Fruit fly (Drosophila melanogaster): ENCODE measurements around the gene CG12289.
A peak's percentile ranks its signal among the peaks of the same experiment; 100 is the strongest.

CG12289 gene

dm6 chr3L:11458370-11458769, at the start of gene CG12289, which contains the start of gene CG7551:
Gene CG12289, minus strand, starts transcription at chr3L:11458470.
Gene CG7551, plus strand, starts transcription at chr3L:11458490.
- TF ChIP-seq CG12768 (GFP tag; optimal IDR thresholded peaks at IDR 0.05) (no peak), pad (GFP tag; optimal IDR thresholded peaks at IDR 0.05) (no peak), tj (GFP tag; optimal IDR thresholded peaks at IDR 0.05) (no peak), cic (GFP tag; optimal IDR thresholded peaks at IDR 0.05) (no peak), CG11617 (GFP tag; optimal IDR thresholded peaks at IDR 0.05) (no peak), CG5204 (GFP tag; optimal IDR thresholded peaks at IDR 0.05) (no peak), Clk (GFP tag; optimal IDR thresholded peaks at IDR 0.05) (no peak), bab1 (GFP tag; optimal IDR thresholded peaks at IDR 0.05) (no peak), kay (GFP tag; ENCODE audit: borderline replicate concordance) (no peak)

dm6 chr3L:11493090-11493807, 35.0 kb upstream of the CG12289 start:
- TF ChIP-seq bab1 (GFP tag; optimal IDR thresholded peaks at IDR 0.05) (peak; percentile 41), Mnt (GFP tag; optimal IDR thresholded peaks at IDR 0.05) (no peak), CG1620 (GFP tag; optimal IDR thresholded peaks at IDR 0.05) (no peak), CG11617 (GFP tag; optimal IDR thresholded peaks at IDR 0.05) (no peak), CG12768 (GFP tag; optimal IDR thresholded peaks at IDR 0.05) (no peak), toe (GFP tag; optimal IDR thresholded peaks at IDR 0.05) (no peak), CG33017 (tag; optimal IDR thresholded peaks at IDR 0.05) (no peak), pad (GFP tag; optimal IDR thresholded peaks at IDR 0.05) (peak; percentile 84), cnc (optimal IDR thresholded peaks at IDR 0.05) (no peak), CG5204 (GFP tag; optimal IDR thresholded peaks at IDR 0.05) (no peak), cic (GFP tag; optimal IDR thresholded peaks at IDR 0.05) (no peak), Crg-1 (GFP tag; optimal IDR thresholded peaks at IDR 0.05) (peak; percentile 39), Hr96 (GFP tag; optimal IDR thresholded peaks at IDR 0.05) (no peak), CG7101 (tag; optimal IDR thresholded peaks at IDR 0.05) (no peak), CG7045 (GFP tag; optimal IDR thresholded peaks at IDR 0.05) (no peak), Clk (GFP tag; optimal IDR thresholded peaks at IDR 0.05) (no peak), ovo (GFP tag; optimal IDR thresholded peaks at IDR 0.05) (peak; percentile 26), kay (GFP tag; ENCODE audit: borderline replicate concordance) (no peak), CG14711 (tag; optimal IDR thresholded peaks at IDR 0.05) (no peak), tj (GFP tag; optimal IDR thresholded peaks at IDR 0.05) (peak; percentile 57)

- no peak for TF ChIP-seq CG12768 (GFP tag; optimal IDR thresholded peaks at IDR 0.05)
- TF ChIP-seq ovo (GFP tag; optimal IDR thresholded peaks at IDR 0.05) = peak; percentile 74
- peak; percentile 27 for TF ChIP-seq tj (GFP tag; optimal IDR thresholded peaks at IDR 0.05)
- peak; percentile 99 for TF ChIP-seq pad (GFP tag; optimal IDR thresholded peaks at IDR 0.05)
- TF ChIP-seq Mnt (GFP tag; optimal IDR thresholded peaks at IDR 0.05) = peak; percentile 16
- TF ChIP-seq CG5204 (GFP tag; optimal IDR thresholded peaks at IDR 0.05) = no peak
- TF ChIP-seq bab1 (GFP tag; optimal IDR thresholded peaks at IDR 0.05) = peak; percentile 23
Observed at dm6 chr3L:11492457-11492856, 34.2 kb upstream of the CG12289 start.

dm6 chr3L:11491874-11492268, 33.6 kb upstream of the CG12289 start:
- no peak for TF ChIP-seq Clk (GFP tag; optimal IDR thresholded peaks at IDR 0.05)
- peak; percentile 70 for TF ChIP-seq kay (GFP tag; ENCODE audit: borderline replicate concordance)

- TF ChIP-seq Mnt (GFP tag; optimal IDR thresholded peaks at IDR 0.05) (no peak), cnc (optimal IDR thresholded peaks at IDR 0.05) (no peak), CG33017 (tag; optimal IDR thresholded peaks at IDR 0.05) (peak; percentile 7), tj (GFP tag; optimal IDR thresholded peaks at IDR 0.05) (no peak), ovo (GFP tag; optimal IDR thresholded peaks at IDR 0.05) (peak; percentile 91), bab1 (GFP tag; optimal IDR thresholded peaks at IDR 0.05) (peak; percentile 85), CG7045 (GFP tag; optimal IDR thresholded peaks at IDR 0.05) (peak; percentile 36), CG7101 (tag; optimal IDR thresholded peaks at IDR 0.05) (peak; percentile 51), Hr96 (GFP tag; optimal IDR thresholded peaks at IDR 0.05) (peak; percentile 28), CG14711 (tag; optimal IDR thresholded peaks at IDR 0.05) (peak; percentile 62), CG1620 (GFP tag; optimal IDR thresholded peaks at IDR 0.05) (no peak), kay (GFP tag; ENCODE audit: borderline replicate concordance) (no peak), pad (GFP tag; optimal IDR thresholded peaks at IDR 0.05) (peak; percentile 96), cic (GFP tag; optimal IDR thresholded peaks at IDR 0.05) (no peak), CG12768 (GFP tag; optimal IDR thresholded peaks at IDR 0.05) (no peak), toe (GFP tag; optimal IDR thresholded peaks at IDR 0.05) (no peak)
Observed at dm6 chr3L:11491222-11491873, 33.1 kb upstream of the CG12289 start.

- TF ChIP-seq kay (GFP tag; ENCODE audit: borderline replicate concordance) (peak; percentile 70), CG33017 (tag; optimal IDR thresholded peaks at IDR 0.05) (no peak)
Observed at dm6 chr3L:11490539-11490938, 32.3 kb upstream of the CG12289 start.

dm6 chr3L:11489489-11489888, 31.2 kb upstream of the CG12289 start:
- no peak for TF ChIP-seq Mnt (GFP tag; optimal IDR thresholded peaks at IDR 0.05)
- TF ChIP-seq CG11617 (GFP tag; optimal IDR thresholded peaks at IDR 0.05) = no peak
- no peak for TF ChIP-seq cic (GFP tag; optimal IDR thresholded peaks at IDR 0.05)
- no peak for TF ChIP-seq cnc (optimal IDR thresholded peaks at IDR 0.05)
- TF ChIP-seq CG7101 (tag; optimal IDR thresholded peaks at IDR 0.05) = no peak
- TF ChIP-seq CG1620 (GFP tag; optimal IDR thresholded peaks at IDR 0.05) = no peak
- TF ChIP-seq CG12768 (GFP tag; optimal IDR thresholded peaks at IDR 0.05) = no peak
- TF ChIP-seq CG7045 (GFP tag; optimal IDR thresholded peaks at IDR 0.05) = no peak
- TF ChIP-seq Hr96 (GFP tag; optimal IDR thresholded peaks at IDR 0.05) = no peak

Data from whole organism, adult.